Fruit fly (Drosophila melanogaster): ENCODE measurements around the gene Tyler.

Tyler gene

DNA sequence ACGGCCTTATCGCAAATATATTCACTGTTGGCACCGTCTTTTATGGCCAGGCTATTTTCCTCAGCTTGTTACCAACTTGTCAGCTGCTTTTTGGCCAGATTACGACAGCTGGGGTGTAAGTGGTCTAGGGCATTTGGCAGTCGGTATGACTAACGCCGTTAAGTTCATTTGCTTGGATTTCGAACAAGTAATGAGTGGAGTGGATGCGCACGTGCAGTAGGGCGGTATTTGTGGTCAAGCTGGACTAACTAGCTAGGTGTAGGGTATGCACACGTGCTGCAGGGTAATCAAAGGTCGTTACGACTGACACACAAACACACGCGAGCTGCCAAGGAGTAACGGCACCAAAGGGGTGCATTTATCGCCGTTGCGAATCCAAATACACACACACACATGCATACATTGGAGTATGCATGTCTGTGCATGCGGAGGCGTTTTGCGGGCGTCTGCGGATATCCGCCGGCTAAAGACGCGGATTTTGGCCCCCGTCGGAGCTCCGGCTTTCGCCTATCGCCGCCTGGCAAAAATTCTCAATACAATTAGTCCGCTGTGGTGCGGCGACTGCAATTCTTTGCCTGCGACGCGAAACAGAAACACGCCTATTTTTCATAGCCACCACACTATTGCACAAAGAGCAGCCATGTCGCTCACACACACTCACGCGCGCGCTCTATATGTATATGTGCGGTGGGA lies 33.2 kb upstream of the Tyler start:
- no peak for TF ChIP-seq OdsH (GFP tag; optimal IDR thresholded peaks at IDR 0.05)
- TF ChIP-seq N (GFP tag; optimal IDR thresholded peaks at IDR 0.05), result peak; percentile 83
- TF ChIP-seq Abd-B (GFP tag; optimal IDR thresholded peaks at IDR 0.05), result peak; percentile 8
- TF ChIP-seq Hr83 (GFP tag; optimal IDR thresholded peaks at IDR 0.05; ENCODE audit: poor library complexity, severe bottlenecking), result no peak

DNA sequence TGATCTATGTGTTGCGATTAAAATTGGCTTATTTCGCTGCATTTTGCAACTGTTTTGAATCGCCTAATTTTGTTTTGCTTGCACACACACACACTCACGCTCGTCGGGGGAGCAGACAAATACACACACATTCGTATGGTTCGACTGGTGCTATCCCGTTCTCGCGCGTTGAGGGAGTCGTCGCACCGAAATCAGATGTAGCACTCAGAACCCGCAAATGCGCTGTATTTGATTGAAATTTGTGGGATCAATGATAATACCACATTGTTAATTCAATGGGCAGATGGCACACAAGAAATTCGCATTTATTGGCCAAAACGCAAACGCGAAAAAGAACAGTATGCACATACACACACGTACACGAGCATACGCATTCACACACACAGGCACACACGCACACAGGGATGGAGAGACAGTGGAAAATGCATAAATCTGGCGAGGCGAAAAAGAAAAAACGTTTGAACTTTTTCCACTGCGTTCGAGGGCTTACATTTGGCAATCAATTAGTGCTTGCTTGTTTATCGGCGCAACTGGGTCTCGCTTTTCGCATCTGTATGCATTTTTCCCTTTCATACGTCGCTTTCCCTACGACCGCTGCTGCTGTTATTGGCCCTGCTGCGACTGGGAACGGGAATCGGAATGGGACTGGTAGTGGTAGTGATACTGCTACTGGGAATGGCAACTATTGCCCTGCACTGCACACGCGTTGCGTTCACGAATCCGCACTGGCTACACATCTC lies 32.2 kb upstream of the Tyler start:
- TF ChIP-seq psq (GFP tag; optimal IDR thresholded peaks at IDR 0.05) (no peak), h (GFP tag; optimal IDR thresholded peaks at IDR 0.05) (peak; percentile 33), Myc (optimal IDR thresholded peaks at IDR 0.05) (no peak), rgr (GFP tag; optimal IDR thresholded peaks at IDR 0.05) (no peak), Dif (GFP tag; optimal IDR thresholded peaks at IDR 0.05; ENCODE audit: partially characterized antibody) (no peak), Sp1 (GFP tag; optimal IDR thresholded peaks at IDR 0.05) (no peak), Jra (GFP tag; optimal IDR thresholded peaks at IDR 0.05) (no peak), Hnf4 (GFP tag; optimal IDR thresholded peaks at IDR 0.05) (no peak), Abd-B (GFP tag; optimal IDR thresholded peaks at IDR 0.05) (peak; percentile 73), CG9705 (GFP tag; optimal IDR thresholded peaks at IDR 0.05) (no peak), jim (GFP tag; optimal IDR thresholded peaks at IDR 0.05) (no peak), GATAd (GFP tag; optimal IDR thresholded peaks at IDR 0.05) (no peak), Hr83 (GFP tag; optimal IDR thresholded peaks at IDR 0.05; ENCODE audit: poor library complexity, severe bottlenecking) (no peak), foxo (GFP tag; optimal IDR thresholded peaks at IDR 0.05) (peak in 1 of 2 experiments; percentile 33), CG32264 (GFP tag; optimal IDR thresholded peaks at IDR 0.05) (no peak), woc (GFP tag; optimal IDR thresholded peaks at IDR 0.05) (no peak), tai (GFP tag; optimal IDR thresholded peaks at IDR 0.05) (no peak), pan (optimal IDR thresholded peaks at IDR 0.05) (no peak), Hr78 (GFP tag; optimal IDR thresholded peaks at IDR 0.05) (peak; percentile 24), Mio (GFP tag; optimal IDR thresholded peaks at IDR 0.05) (no peak), lola (GFP tag; optimal IDR thresholded peaks at IDR 0.05) (no peak), N (GFP tag; optimal IDR thresholded peaks at IDR 0.05) (peak; percentile 89)

- TF ChIP-seq woc (GFP tag; optimal IDR thresholded peaks at IDR 0.05) (peak; percentile 11), Hr83 (GFP tag; optimal IDR thresholded peaks at IDR 0.05; ENCODE audit: poor library complexity, severe bottlenecking) (no peak), Dif (GFP tag; optimal IDR thresholded peaks at IDR 0.05; ENCODE audit: partially characterized antibody) (no peak), h (GFP tag; optimal IDR thresholded peaks at IDR 0.05) (peak; percentile 29)
Measured at dm6 chrX:19579648-19580301, 31.6 kb upstream of the Tyler start, which contains the start of gene Tao. Gene Tao, minus strand, starts transcription at chrX:19579800.

DNA sequence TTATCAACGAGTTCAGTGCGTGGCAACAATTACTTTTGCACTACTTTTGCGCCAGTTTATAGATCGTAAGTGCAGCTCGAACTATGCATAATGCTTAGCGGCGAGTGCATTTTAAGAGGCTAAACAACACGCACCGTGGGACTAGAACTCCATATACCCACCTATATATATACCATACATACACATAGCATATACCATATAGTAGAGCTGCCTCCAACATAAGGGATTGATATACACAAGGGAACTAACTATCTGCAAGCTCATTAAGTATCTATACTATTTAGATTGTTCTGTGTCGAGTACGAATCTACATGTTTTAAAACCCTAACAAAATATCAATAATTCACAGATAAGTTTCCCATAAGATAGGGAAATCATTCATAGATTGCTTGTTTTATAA lies 29.4 kb upstream of the Tyler start, which contains the start of gene CG14218:
TSS of gene CG14218 (minus strand) at position 101 of the 400 bp plus-strand sequence.
- TF ChIP-seq jim (GFP tag; optimal IDR thresholded peaks at IDR 0.05) (no peak), Hnf4 (GFP tag; optimal IDR thresholded peaks at IDR 0.05) (no peak), Myc (optimal IDR thresholded peaks at IDR 0.05) (no peak), dsf (GFP tag; optimal IDR thresholded peaks at IDR 0.05; ENCODE audit: borderline replicate concordance) (no peak), woc (GFP tag; optimal IDR thresholded peaks at IDR 0.05) (no peak), Mio (GFP tag; optimal IDR thresholded peaks at IDR 0.05) (no peak), lola (GFP tag; optimal IDR thresholded peaks at IDR 0.05) (no peak), brk (GFP tag; optimal IDR thresholded peaks at IDR 0.05) (no peak), Abd-B (GFP tag; optimal IDR thresholded peaks at IDR 0.05) (no peak), GATAd (GFP tag; optimal IDR thresholded peaks at IDR 0.05) (no peak), br (GFP tag; optimal IDR thresholded peaks at IDR 0.05) (no peak), Hr78 (GFP tag; optimal IDR thresholded peaks at IDR 0.05) (no peak), CrebA (GFP tag; optimal IDR thresholded peaks at IDR 0.05; ENCODE audit: borderline replicate concordance) (no peak), pan (optimal IDR thresholded peaks at IDR 0.05) (no peak), foxo (GFP tag; optimal IDR thresholded peaks at IDR 0.05) (no peak), Dif (GFP tag; optimal IDR thresholded peaks at IDR 0.05; ENCODE audit: partially characterized antibody) (no peak), Rel (GFP tag; optimal IDR thresholded peaks at IDR 0.05) (no peak), Rel (tag; optimal IDR thresholded peaks at IDR 0.05) (no peak), rgr (GFP tag; optimal IDR thresholded peaks at IDR 0.05) (no peak), sv (GFP tag; optimal IDR thresholded peaks at IDR 0.05) (no peak)

All from whole organism, wandering third instar larva.